Fruit fly (Drosophila melanogaster): Measurements from ENCODE around the gene CG33169.

Gene CG33169

DNA sequence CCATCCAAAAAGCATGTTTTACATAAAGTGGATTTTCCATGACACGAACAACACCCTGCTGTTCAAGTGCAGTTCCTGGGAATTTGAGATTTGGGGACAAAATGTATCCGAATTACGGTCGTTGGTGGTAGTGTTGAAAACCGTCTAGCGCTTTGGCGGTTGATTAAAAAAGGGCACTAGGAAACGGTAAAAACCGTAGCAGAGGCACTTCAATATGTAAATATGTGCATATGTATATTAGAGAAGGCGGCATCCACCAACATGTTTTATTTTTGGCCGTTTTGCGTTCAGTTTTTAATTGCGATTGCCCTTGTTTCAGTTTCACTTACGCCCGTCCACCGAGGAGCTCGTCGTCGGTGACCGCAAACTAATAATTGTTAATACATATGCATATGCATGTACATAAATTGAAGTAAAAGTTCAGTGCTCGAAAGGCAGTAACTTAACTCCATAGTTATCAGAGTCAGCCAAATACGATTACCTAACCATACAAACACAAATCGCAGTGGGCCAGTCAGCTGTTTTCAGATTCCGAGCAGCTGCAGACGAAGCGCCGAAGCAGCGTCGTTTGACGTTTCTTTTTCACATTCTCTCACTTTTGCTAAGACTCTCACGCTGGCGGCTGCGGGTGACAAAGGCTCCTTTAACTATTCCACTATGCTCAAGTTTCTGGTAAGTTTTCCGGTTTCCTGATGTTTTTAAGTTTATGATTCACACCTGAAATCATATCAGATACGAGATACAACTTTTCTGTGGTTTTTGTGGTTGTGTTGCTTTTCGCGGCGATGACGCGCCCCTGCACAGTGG is 793 bp downstream of the CG33169 start, which contains the start of gene CG33170 (continued):
- TF ChIP-seq onecut (GFP tag; IDR thresholded peaks at IDR 0.05) (peak; percentile 41; the same call in 1 of the 2 replicates), TFAM (GFP tag; optimal IDR thresholded peaks at IDR 0.05) (no peak), nau (GFP tag; optimal IDR thresholded peaks at IDR 0.05) (peak; percentile 8), toy (GFP tag; IDR thresholded peaks at IDR 0.05) (no peak), B-H2 (GFP tag; optimal IDR thresholded peaks at IDR 0.05) (no peak), Doc2 (GFP tag; IDR thresholded peaks at IDR 0.05) (no peak), CG2712 (tag; optimal IDR thresholded peaks at IDR 0.05) (no peak), Awh (GFP tag; IDR thresholded peaks at IDR 0.05) (no peak), twi (tag; optimal IDR thresholded peaks at IDR 0.05) (no peak), Sox100B (GFP tag; optimal IDR thresholded peaks at IDR 0.05) (no peak), CG7786 (GFP tag; optimal IDR thresholded peaks at IDR 0.05) (no peak), CG13123 (GFP tag; optimal IDR thresholded peaks at IDR 0.05) (no peak), NC2α (GFP tag; optimal IDR thresholded peaks at IDR 0.05) (no peak), gem (tag; optimal IDR thresholded peaks at IDR 0.05) (no peak), CG8388 (GFP tag; optimal IDR thresholded peaks at IDR 0.05) (no peak), CG6654 (GFP tag; optimal IDR thresholded peaks at IDR 0.05) (no peak), slbo (GFP tag; IDR thresholded peaks at IDR 0.05) (no peak), gsb-n (tag; optimal IDR thresholded peaks at IDR 0.05) (no peak), ftz-f1 (GFP tag; optimal IDR thresholded peaks at IDR 0.05) (no peak), CG13894 (tag; optimal IDR thresholded peaks at IDR 0.05) (no peak), h (optimal IDR thresholded peaks at IDR 0.05) (no peak), Pdp1 (GFP tag; optimal IDR thresholded peaks at IDR 0.05) (peak in 1 of 2 experiments; percentile 98), CG16815 (GFP tag; optimal IDR thresholded peaks at IDR 0.05) (no peak), CG17802 (tag; optimal IDR thresholded peaks at IDR 0.05) (no peak), fd102C (GFP tag; optimal IDR thresholded peaks at IDR 0.05) (no peak), da (GFP tag; optimal IDR thresholded peaks at IDR 0.05) (no peak), CG12299 (tag; optimal IDR thresholded peaks at IDR 0.05) (no peak), CG31441 (GFP tag; IDR thresholded peaks at IDR 0.05) (no peak), crp (GFP tag; optimal IDR thresholded peaks at IDR 0.05) (peak in 1 of 2 experiments; percentile 84), CG12219 (GFP tag; optimal IDR thresholded peaks at IDR 0.05) (no peak), HLHmδ (GFP tag; optimal IDR thresholded peaks at IDR 0.05) (no peak), cas (GFP tag; IDR thresholded peaks at IDR 0.05) (no peak), CG2875 (GFP tag; optimal IDR thresholded peaks at IDR 0.05) (no peak), row (GFP tag; IDR thresholded peaks at IDR 0.05) (no peak), grau (tag; optimal IDR thresholded peaks at IDR 0.05) (no peak), CG7987 (GFP tag; optimal IDR thresholded peaks at IDR 0.05) (no peak), psq (GFP tag; optimal IDR thresholded peaks at IDR 0.05) (no peak), nerfin-2 (GFP tag; IDR thresholded peaks at IDR 0.05; ENCODE audit: partially characterized antibody) (no peak), tio (GFP tag; optimal IDR thresholded peaks at IDR 0.05) (no peak), CG3847 (GFP tag; IDR thresholded peaks at IDR 0.05) (no peak), CG10654 (GFP tag; optimal IDR thresholded peaks at IDR 0.05) (no peak), NK7.1 (GFP tag; optimal IDR thresholded peaks at IDR 0.05) (no peak), exex (tag; optimal IDR thresholded peaks at IDR 0.05) (peak; percentile 15), sna (GFP tag; IDR thresholded peaks at IDR 0.05; ENCODE audit: partially characterized antibody) (no peak), Trl (optimal IDR thresholded peaks at IDR 0.05) (peak; percentile 20 to 25), Trl (GFP tag; optimal IDR thresholded peaks at IDR 0.05) (no peak), Lpt (GFP tag; optimal IDR thresholded peaks at IDR 0.05) (no peak), bigmax (GFP tag; optimal IDR thresholded peaks at IDR 0.05) (peak; percentile 48), Antp (GFP tag; optimal IDR thresholded peaks at IDR 0.05) (no peak), cg (GFP tag; optimal IDR thresholded peaks at IDR 0.05) (no peak)
